Fruit fly (Drosophila melanogaster) whole organism, larva: ENCODE results near the gene Glut4EF.

Source experiments
- noc ChIP-seq: fragments of 200-800 bp; sonication (Bioruptor generic); optimal IDR thresholded peaks from 3 replicates; lab custom pipeline; 2019; ENCODE audit warnings: missing biosample characterization, mild to moderate bottlenecking, missing genetic modification characterization, moderate library complexity

Gene Glut4EF

DNA sequence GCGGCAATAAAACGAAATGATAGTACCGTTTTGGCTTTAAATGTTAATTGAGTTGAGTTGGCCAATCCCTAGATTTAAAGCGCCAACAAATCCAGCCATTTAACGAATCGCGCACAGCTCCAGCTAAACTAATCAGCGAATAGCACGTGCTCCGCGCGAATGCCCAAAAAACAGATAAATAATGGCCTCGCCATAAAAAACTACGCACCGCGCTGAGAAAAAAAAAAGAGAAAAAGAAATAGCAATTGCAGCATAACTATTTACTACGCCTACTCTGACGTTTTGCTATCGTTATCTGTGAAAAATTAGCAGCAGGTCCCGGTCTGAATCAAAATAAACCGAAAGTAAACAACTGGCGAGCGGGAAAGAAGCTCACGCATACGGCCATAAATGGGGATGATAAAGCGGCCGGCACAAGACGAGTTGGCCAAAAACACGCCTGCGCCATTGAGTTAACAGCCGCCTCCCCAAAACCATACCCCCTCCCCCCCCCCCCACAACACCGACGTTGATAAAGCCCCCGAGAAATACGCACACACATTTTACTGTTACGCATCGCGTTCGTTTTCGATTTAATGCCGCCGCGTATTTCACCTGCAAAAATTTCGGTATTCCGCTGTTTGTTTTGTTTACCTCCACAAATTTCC, 65.0 kb downstream of the Glut4EF start:
- TF ChIP-seq noc = peak; percentile 45

DNA sequence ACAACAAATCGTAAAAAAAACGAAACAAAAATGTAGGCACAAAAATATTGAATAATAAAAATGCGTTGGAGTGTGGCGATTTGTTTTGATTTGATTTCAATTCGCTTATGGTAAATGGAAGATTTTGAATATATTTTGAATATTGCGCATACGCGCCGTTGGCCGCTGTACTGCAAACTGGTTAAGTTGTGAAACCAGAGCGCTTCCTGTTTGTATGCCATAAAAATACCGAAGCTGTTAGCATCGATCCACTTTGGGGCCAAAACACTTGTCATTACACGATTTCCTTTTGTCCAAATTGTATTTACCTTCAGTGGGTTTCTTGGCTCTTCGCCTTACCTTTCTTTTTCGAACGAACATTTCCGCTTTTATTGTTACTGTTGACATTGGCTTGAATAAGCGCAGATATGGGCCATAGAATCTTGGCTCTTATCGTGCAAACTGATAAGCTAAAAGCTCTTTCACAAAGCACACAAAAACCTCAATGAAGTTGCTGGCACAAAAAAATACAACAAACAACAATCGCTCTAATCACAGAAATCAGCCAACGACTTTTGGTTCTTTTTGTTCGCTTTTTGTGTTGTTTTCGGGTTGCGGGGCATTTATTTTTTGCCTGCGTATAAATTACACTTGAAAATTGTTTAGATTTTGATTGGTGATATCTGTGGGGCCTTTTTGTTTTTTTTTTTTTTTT, 66.2 kb downstream of the Glut4EF start:
- TF ChIP-seq noc = peak; percentile 39

DNA sequence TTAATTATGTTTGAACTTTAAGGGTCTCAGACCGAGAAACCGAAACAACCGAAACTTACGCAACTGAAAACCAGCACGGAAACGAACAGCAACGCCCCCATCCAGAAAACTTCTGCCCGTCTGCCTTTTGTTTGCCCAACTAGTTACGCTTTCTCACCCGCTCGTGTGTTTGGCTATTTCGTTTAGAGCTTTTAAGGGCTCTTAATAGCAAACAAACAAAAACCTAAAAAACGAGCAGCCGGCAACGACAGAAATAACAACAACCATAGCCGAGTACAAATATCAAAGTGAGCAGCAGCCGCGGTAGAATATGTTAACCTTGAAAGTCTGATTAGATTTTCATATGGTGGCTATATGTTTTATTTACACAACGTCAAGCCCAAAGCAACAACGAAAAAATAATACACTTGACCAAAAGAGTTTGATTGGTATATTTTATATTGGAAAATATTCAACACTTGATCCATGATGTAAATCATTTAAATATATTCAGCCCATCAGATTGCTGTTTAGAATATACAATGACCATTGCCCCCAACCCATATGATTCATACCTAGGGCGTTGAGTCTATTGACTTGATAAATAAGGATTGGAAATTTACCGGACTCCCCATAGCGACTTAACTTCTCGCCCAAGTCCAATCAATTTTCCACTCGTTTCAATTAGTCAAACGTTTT, 70.0 kb downstream of the Glut4EF start:
- no peak for TF ChIP-seq noc

dm6 chr3R:9946493-9946892, 72.0 kb downstream of the Glut4EF start:
- no peak for TF ChIP-seq noc

- TF ChIP-seq noc = no peak
Measured at dm6 chr3R:9949903-9950302, 75.4 kb downstream of the Glut4EF start.

dm6 chr3R:9950984-9951383, 76.5 kb downstream of the Glut4EF start:
- no peak for TF ChIP-seq noc

DNA sequence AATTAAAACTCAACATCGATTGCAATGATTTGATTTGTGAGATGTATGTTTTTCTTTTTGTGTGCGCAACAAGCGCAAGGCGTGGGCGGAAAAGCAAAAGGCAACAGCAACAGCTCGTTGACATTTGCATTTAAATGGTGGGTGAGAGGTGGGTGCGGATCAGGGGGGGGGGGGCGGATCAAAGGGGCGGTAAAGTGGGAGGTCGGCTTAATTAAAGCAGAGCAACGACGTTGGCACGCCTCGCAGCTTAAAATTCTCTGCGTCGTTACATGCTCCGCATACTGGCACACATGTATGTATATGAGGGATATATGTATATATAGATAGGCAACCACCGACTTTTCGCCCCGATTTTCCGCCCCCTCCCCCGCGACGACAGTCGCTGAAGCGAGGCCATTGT, 77.2 kb downstream of the Glut4EF start:
- TF ChIP-seq noc = no peak

- TF ChIP-seq noc = no peak
Measured at dm6 chr3R:9952669-9953277, 78.3 kb downstream of the Glut4EF start.

dm6 chr3R:9954648-9955290, 80.3 kb downstream of the Glut4EF start:
- no peak for TF ChIP-seq noc

DNA sequence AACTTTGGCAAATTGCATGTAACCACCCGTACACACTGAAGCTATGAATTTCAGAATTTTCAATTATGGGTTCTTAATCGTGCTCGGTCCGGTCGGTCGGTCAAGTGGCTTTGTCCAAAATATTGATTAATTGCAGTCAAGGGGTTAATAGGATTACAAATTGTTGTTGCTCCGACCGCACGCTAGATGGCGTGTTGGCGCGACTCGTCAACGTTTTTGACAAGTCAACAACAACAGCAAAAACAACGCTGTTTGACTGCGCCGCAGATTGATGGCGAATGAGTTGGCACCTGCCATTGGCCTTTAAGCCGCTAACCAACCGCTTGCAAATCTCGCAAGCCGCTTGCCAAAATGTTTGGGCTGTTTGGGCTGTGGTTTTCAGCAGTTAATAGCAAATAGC, 82.2 kb downstream of the Glut4EF start:
- TF ChIP-seq noc = no peak

- no peak for TF ChIP-seq noc
Measured at dm6 chr3R:9957202-9957601, 82.7 kb downstream of the Glut4EF start.

DNA sequence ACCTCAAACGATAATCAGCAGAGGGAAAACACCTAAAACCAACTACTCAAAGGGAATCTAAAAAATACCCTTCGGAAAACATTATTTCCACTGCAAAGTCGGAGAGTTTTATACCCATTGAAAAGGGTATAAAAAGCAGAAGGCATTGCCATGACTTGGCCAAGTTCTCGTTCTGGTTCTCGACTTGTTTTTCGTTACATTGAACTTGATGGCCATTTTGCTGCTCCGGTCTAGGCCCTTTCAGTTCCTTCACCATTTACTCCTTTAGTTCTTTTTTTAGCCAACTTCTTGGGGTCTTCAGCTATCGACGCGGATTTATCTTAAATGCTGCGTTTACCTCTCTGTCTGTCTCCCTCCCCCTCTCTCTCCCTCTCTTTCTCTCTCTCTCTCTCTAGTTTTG, 85.4 kb downstream of the Glut4EF start:
- no peak for TF ChIP-seq noc

DNA sequence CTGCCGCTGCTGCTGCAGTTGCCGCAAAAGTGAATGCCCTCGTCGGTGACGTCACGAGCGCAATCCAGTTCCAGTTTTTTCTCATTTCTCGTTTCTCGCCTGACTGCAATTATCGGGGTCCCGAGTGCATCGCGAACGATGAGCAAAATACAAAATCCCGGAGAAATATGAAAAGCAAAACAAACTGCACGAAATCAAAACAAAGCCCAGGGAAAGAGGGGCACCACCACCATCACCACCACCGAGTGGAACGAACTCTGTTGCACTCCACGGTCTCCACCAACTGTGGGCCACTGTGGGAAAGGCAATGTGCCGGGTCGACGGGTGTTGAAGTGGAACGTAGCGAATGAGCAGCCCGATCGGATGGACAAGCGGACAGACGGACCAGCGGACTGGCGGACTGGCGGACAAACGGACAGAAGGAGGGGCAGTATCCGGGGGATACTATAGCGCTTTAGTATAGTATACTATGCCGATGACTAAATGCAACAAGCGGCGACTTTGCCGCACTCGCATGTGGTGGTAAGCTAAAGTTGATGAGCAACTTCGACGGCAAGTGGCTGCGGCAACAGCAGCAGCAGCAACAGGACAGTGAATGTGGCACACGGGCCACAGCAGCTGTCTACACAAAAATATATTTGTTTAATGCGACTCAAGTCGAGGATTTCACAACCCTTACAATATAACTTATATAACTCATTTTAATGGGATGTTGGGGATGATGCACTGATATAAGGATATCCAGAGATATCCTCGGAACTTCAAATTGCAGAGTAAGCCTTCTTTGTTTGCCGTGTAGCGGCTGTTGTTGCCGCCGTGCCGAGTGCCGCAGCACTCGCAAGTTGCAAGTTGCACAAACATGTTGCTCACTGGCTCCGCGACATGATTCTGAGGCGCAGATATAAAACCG, 86.9 kb downstream of the Glut4EF start:
- no peak for TF ChIP-seq noc

DNA sequence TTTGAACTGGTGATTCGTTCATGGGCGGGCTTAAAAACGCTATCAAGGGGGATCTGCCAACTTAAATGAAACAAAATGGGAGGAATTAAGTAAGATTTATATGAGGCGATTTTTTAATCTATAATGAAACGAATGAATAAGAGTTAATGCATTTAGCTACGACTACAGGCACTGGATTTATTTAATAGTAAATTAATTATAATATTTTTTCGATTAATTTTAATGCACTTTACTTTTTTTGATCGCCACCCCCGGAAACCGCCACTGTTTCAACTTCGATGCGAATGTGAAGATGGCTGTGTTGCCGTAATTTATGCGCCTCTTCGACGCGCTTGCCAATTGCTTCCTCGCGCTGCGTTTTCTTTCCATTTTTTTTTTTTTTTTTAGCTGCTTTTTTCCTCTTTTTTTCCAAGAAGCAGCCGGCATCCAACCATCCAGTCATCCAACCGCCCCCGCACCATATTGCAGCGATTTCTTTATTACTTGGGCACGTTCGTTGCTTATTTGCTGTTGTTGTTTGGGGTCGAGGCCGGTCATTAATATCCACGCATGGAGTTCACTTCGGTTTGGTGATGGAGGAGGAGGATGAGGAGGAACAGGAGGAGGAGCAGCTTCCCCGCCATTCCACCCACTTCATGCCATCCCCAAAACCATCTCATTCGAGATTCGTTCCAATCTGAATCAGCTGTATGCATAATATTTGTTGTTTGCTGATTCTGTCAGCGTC, 88.9 kb downstream of the Glut4EF start:
- no peak for TF ChIP-seq noc

DNA sequence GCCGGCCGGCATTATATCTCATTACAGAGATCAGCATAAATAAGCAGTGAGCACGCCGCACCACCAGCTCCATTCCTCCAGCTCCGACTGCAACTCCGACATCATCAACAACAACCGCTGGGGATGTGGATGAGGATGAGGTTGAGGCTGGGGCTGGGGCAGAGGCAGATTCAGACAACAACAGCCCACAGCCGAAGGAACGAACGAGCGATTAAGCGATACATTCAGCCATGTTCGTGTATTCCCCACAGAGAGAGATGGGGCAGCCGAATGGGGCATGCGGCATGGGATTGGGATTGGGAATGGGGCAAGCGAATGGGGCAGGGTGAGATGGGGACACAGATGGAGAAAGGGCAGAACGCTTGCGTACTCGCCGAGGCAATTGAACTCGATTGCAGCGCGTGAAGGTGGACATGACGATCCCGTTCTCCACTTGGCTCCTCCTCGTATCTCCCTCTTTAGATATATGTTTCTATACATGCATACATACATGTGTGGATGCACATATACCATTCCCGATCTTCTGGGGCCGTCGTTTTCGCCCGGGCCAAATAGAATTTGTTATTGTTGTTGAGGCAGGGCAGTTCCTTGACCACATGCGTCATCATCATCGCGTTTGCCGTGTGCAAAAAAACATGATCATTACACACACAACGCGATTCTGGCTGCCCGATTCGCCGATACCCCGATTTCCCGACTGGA, 90.3 kb downstream of the Glut4EF start:
- no peak for TF ChIP-seq noc
